Fruit fly (Drosophila melanogaster) whole organism, prepupa: Measurements from ENCODE around the gene IscU.

Experiments
- Blimp-1 ChIP-seq: fragments of 200-800 bp; sonication (Bioruptor generic); optimal IDR thresholded peaks from 3 replicates; lab custom pipeline; 2017; ENCODE audit warnings: missing biosample characterization, missing genetic modification characterization, mild to moderate bottlenecking, moderate library complexity, missing genetic modification reagents
- Eip75B ChIP-seq: fragments of 200-800 bp; sonication (Bioruptor generic); optimal IDR thresholded peaks from 3 replicates; lab custom pipeline; 2016; ENCODE audit warnings: missing biosample characterization, missing genetic modification characterization
- Hr39 ChIP-seq: fragments of 200-800 bp; sonication (Bioruptor generic); optimal IDR thresholded peaks from 2 replicates; lab custom pipeline; 2016; ENCODE audit warnings: missing biosample characterization, missing genetic modification characterization
- Lpt ChIP-seq: fragments of 200-800 bp; sonication (Bioruptor generic); optimal IDR thresholded peaks from 3 replicates; lab custom pipeline; 2016; ENCODE audit warnings: missing biosample characterization, missing genetic modification characterization
- fd85E ChIP-seq: fragments of 200-800 bp; sonication (Bioruptor generic); optimal IDR thresholded peaks from 3 replicates; lab custom pipeline; 2016; ENCODE audit warnings: missing biosample characterization, missing genetic modification characterization

DNA sequence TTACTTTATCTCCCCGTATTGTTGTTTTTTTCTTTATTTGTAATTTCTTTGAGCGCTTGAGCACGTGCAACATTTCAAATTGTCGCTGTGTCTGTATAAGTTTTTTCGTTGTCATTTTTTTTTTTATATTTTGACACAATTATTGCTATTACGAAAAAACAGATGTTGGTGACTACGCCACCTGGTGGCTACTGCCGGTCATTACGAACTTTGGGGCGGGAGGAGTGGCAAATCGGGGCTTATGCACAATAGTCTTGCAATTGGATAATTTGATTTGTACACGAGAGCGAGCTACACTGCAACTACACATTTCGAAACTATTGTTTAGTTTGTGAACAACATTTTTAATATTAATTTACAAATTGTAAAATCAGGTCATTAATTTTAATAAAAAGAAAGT lies 35.3 kb upstream of the IscU start:
- no peak for TF ChIP-seq Eip75B (GFP tag; lab: Kevin White, UChicago)
- TF ChIP-seq Hr39 (GFP tag; lab: Kevin White, UChicago), result no peak
- no peak for TF ChIP-seq fd85E (GFP tag; lab: Kevin White, UChicago)
- TF ChIP-seq Lpt, result no peak
- no peak for TF ChIP-seq Blimp-1 (GFP tag; lab: Kevin White, UChicago)
